Worm (Caenorhabditis elegans) whole organism, late embryonic: ENCODE measurements around the gene F48B9.3.

ENCODE experiments used
- C08G9.2 ChIP-seq: sonication (generic microtip); optimal IDR thresholded peaks from 2 replicates; lab custom pipeline; 2016; ENCODE audit warnings: mild to moderate bottlenecking, missing genetic modification characterization, moderate library complexity, missing compliant biosample characterization
- F13H6.1 ChIP-seq: sonication (generic microtip); optimal IDR thresholded peaks from 2 replicates; lab custom pipeline; 2016; ENCODE audit warnings: missing genetic modification characterization, missing compliant biosample characterization
- K09A11.1 ChIP-seq: sonication (generic microtip); optimal IDR thresholded peaks from 2 replicates; lab custom pipeline; 2017; ENCODE audit warnings: antibody characterized with exemption, mild to moderate bottlenecking, missing genetic modification characterization, missing compliant biosample characterization; ENCODE audit not compliant: insufficient read depth
- T23F11.4 ChIP-seq: fragments of 200-800 bp; sonication (Bioruptor generic); optimal IDR thresholded peaks from 2 replicates; lab custom pipeline; 2018; ENCODE audit warnings: mild to moderate bottlenecking, missing genetic modification characterization, missing compliant biosample characterization
- Y22D7AL.16 ChIP-seq: sonication (generic microtip); optimal IDR thresholded peaks from 2 replicates; lab custom pipeline; 2016; ENCODE audit warnings: missing genetic modification characterization, missing compliant biosample characterization
- ceh-14 ChIP-seq: sonication (generic microtip); optimal IDR thresholded peaks from 2 replicates; lab custom pipeline; 2016; ENCODE audit warnings: missing genotype, missing genetic modification characterization, missing compliant biosample characterization
- ceh-22 ChIP-seq: sonication (generic microtip); optimal IDR thresholded peaks from 2 replicates; lab custom pipeline; 2017; ENCODE audit warnings: missing biosample characterization, missing genetic modification characterization
- ceh-31 ChIP-seq: sonication (generic microtip); optimal IDR thresholded peaks from 2 replicates; lab custom pipeline; 2016; ENCODE audit warnings: missing genetic modification characterization, missing compliant biosample characterization
- ceh-34 ChIP-seq: sonication (generic microtip); optimal IDR thresholded peaks from 2 replicates; lab custom pipeline; 2016; ENCODE audit warnings: mild to moderate bottlenecking, missing genetic modification characterization, missing compliant biosample characterization
- ceh-45 ChIP-seq: fragments of 200-800 bp; sonication (Bioruptor generic); IDR thresholded peaks from 2 replicates; pipeline ENCODE4 v1.3.6; 2022; ENCODE audit warnings: missing genetic modification reagents, missing genetic modification characterization, missing compliant biosample characterization
- ceh-6 ChIP-seq: fragments of 200-800 bp; sonication (Bioruptor generic); optimal IDR thresholded peaks from 2 replicates; lab custom pipeline; 2018; ENCODE audit warnings: mild to moderate bottlenecking, missing genetic modification characterization, missing compliant biosample characterization
- ceh-9 ChIP-seq: sonication (generic microtip); optimal IDR thresholded peaks from 2 replicates; lab custom pipeline; 2016; ENCODE audit warnings: mild to moderate bottlenecking, missing genetic modification characterization, inconsistent platforms, missing compliant biosample characterization
- dve-1 ChIP-seq: sonication (generic microtip); optimal IDR thresholded peaks from 2 replicates; lab custom pipeline; 2017; ENCODE audit warnings: antibody characterized with exemption, mild to moderate bottlenecking, missing genetic modification characterization, missing compliant biosample characterization
- elt-2 ChIP-seq: sonication (generic microtip); optimal IDR thresholded peaks from 2 replicates; lab custom pipeline; 2016; ENCODE audit warnings: missing genetic modification reagents, missing genetic modification characterization, missing compliant biosample characterization
- gmeb-2 ChIP-seq: sonication (generic microtip); optimal IDR thresholded peaks from 2 replicates; lab custom pipeline; 2016; ENCODE audit warnings: missing genetic modification characterization, inconsistent platforms, missing compliant biosample characterization
- hlh-15 ChIP-seq: sonication (generic microtip); optimal IDR thresholded peaks from 2 replicates; lab custom pipeline; 2016; ENCODE audit warnings: missing genetic modification characterization, missing compliant biosample characterization
- hlh-30 ChIP-seq: sonication (generic microtip); optimal IDR thresholded peaks from 2 replicates; lab custom pipeline; 2017; ENCODE audit warnings: antibody characterized with exemption, missing genetic modification characterization, missing compliant biosample characterization; ENCODE audit not compliant: insufficient read depth
- hlh-6 ChIP-seq: sonication (generic microtip); optimal IDR thresholded peaks from 2 replicates; lab custom pipeline; 2016; ENCODE audit warnings: missing genotype, missing genetic modification characterization, missing compliant biosample characterization
- lim-6 ChIP-seq: sonication (generic microtip); optimal IDR thresholded peaks from 2 replicates; lab custom pipeline; 2016; ENCODE audit warnings: missing genetic modification characterization, missing compliant biosample characterization
- lin-11 ChIP-seq: fragments of 200-800 bp; sonication (Bioruptor generic); optimal IDR thresholded peaks from 2 replicates; lab custom pipeline; 2018; ENCODE audit warnings: mild to moderate bottlenecking, missing genetic modification characterization, missing compliant biosample characterization
- nfya-1 ChIP-seq: sonication (generic microtip); optimal IDR thresholded peaks from 2 replicates; lab custom pipeline; 2017; ENCODE audit warnings: missing genetic modification characterization, mild to moderate bottlenecking, missing compliant biosample characterization, antibody characterized with exemption, moderate library complexity
- odd-2 ChIP-seq: sonication (generic microtip); optimal IDR thresholded peaks from 2 replicates; lab custom pipeline; 2017; ENCODE audit warnings: antibody characterized with exemption, mild to moderate bottlenecking, missing genetic modification characterization, missing compliant biosample characterization
- pag-3 ChIP-seq: sonication (generic microtip); optimal IDR thresholded peaks from 2 replicates; lab custom pipeline; 2016; ENCODE audit warnings: missing compliant biosample characterization, missing genetic modification characterization, borderline replicate concordance
- pha-2 ChIP-seq: sonication (generic microtip); optimal IDR thresholded peaks from 2 replicates; lab custom pipeline; 2017; ENCODE audit warnings: mild to moderate bottlenecking, missing genetic modification characterization, missing compliant biosample characterization
- pqm-1 ChIP-seq: sonication (generic microtip); optimal IDR thresholded peaks from 2 replicates; lab custom pipeline; 2016; ENCODE audit warnings: missing genetic modification characterization, missing compliant biosample characterization
- ref-2 ChIP-seq: sonication (generic microtip); optimal IDR thresholded peaks from 2 replicates; lab custom pipeline; 2016; ENCODE audit warnings: missing genetic modification characterization, missing compliant biosample characterization
- sox-2 ChIP-seq: fragments of 200-800 bp; sonication (Bioruptor generic); IDR thresholded peaks from 2 replicates; pipeline ENCODE4 v1.3.6; 2022; ENCODE audit warnings: missing genetic modification reagents, missing genetic modification characterization, missing compliant biosample characterization
- tbx-2 ChIP-seq: sonication (generic microtip); optimal IDR thresholded peaks from 2 replicates; lab custom pipeline; 2016; ENCODE audit warnings: missing genetic modification characterization, missing compliant biosample characterization
- tbx-7 ChIP-seq: sonication (generic microtip); optimal IDR thresholded peaks from 2 replicates; lab custom pipeline; 2016; ENCODE audit warnings: missing genotype, missing genetic modification characterization, missing compliant biosample characterization
- ttx-3 ChIP-seq: sonication (generic microtip); optimal IDR thresholded peaks from 2 replicates; lab custom pipeline; 2016; ENCODE audit warnings: missing genetic modification reagents, missing genetic modification characterization, missing compliant biosample characterization

F48B9.3 gene

ce11 chrX:2215108-2215507, 50.3 kb downstream of the F48B9.3 start:
- TF ChIP-seq T23F11.4 (GFP tag; lab: Kevin White, UChicago) (no peak), elt-2 (peak; percentile 76), ceh-6 (no peak), hlh-30 (peak; percentile 22)

DNA sequence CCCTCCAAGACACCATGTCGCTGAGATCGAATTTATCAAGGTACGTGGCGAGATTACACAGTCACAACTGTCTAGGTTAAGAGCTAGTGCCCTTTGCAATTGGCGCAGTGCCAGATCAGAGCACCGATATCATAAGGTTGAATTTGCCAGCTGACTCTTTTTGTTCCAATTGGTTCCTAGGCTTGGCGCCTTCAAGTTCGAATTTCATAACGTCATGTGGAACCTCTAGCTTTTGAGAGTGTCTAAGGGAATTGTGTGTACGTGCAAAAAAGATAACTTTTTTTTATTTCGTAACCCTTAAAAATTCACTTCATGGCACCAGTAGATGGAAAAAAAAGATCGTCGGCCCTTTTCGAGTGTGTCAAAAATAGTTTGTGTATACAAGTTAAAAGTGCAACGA, 51.4 kb downstream of the F48B9.3 start:
- TF ChIP-seq ceh-45 (GFP tag; lab: Robert Waterston, UW), result no peak
- TF ChIP-seq sox-2, result no peak
- no peak for TF ChIP-seq odd-2 (tag; lab: Kevin White, UChicago)
- no peak for TF ChIP-seq pag-3 (tag; lab: Kevin White, UChicago)
- no peak for TF ChIP-seq ttx-3 (tag; lab: Kevin White, UChicago)
- no peak for TF ChIP-seq dve-1 (tag; lab: Kevin White, UChicago)
- TF ChIP-seq F13H6.1, result no peak

- TF ChIP-seq tbx-2 (tag; lab: Kevin White, UChicago) (peak; percentile 52), ref-2 (tag; lab: Kevin White, UChicago) (peak; percentile 52), hlh-30 (no peak), Y22D7AL.16 (tag; lab: Kevin White, UChicago) (no peak), pha-2 (tag; lab: Kevin White, UChicago) (peak; percentile 45), ceh-34 (tag; lab: Kevin White, UChicago) (no peak), K09A11.1 (tag; lab: Kevin White, UChicago) (no peak), gmeb-2 (tag; lab: Kevin White, UChicago) (peak; percentile 20), ttx-3 (tag; lab: Kevin White, UChicago) (no peak), ceh-14 (tag; lab: Kevin White, UChicago) (no peak), ceh-31 (tag; lab: Kevin White, UChicago) (peak; percentile 72), lin-11 (tag; lab: Kevin White, UChicago) (no peak)
- TF ChIP-seq, all 69 proteins: peak for 5
These were observed 51.8 kb downstream of the F48B9.3 start for ce11 chrX:2216662-2217061.

DNA sequence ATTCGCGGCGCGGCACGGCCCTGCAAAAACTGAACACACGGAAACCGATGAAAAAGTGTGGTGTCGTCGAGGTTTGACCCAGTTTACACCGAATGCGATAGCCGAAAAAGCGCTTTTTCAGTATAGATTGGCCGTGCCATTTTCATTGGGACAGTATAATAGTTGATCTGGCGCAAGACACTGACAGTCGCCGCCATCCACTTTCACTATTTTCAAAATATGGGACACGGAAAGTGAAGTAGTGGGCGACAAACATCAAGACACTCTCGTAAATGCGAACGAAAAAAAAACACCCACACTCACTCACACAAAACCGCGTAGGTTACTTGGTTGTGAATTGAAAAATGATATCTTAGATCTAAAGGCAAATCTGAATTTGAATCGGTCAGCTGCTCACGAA, 54.2 kb downstream of the F48B9.3 start:
- TF ChIP-seq ceh-34 (tag; lab: Kevin White, UChicago) (no peak), nfya-1 (no peak), sox-2 (no peak), hlh-6 (tag; lab: Kevin White, UChicago) (no peak)

DNA sequence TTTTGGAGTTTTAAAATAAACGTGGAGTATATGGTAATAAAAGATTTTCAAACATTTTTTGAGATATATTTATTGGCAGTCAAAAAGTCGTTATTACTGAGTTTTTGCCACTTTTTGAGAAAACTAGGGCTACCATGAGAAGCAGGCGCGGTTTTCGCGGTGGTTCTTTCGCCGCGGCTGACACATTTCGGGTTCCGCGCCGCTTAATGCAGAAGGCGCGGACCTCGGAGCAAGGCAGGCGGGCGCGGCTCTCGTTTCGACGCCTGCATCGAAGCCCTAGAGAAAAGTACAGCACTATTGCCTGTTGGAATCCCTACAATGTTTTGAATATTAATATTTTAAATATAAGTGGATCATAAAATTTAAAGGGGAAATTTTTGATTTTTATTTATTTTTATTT, 54.6 kb downstream of the F48B9.3 start:
- no peak for TF ChIP-seq pqm-1 (tag; lab: Kevin White, UChicago)
- TF ChIP-seq ceh-22 (tag; lab: Kevin White, UChicago), result no peak

- TF ChIP-seq C08G9.2 (no peak), ceh-9 (tag; lab: Kevin White, UChicago) (no peak), tbx-2 (tag; lab: Kevin White, UChicago) (no peak), gmeb-2 (tag; lab: Kevin White, UChicago) (no peak), lim-6 (tag; lab: Kevin White, UChicago) (no peak), hlh-15 (tag; lab: Kevin White, UChicago) (no peak), hlh-30 (no peak), tbx-7 (no peak), lin-11 (tag; lab: Kevin White, UChicago) (no peak), ref-2 (tag; lab: Kevin White, UChicago) (no peak)
These were observed 56.0 kb downstream of the F48B9.3 start, which contains the start of gene hex-1 for ce11 chrX:2220850-2221249. Gene hex-1 (plus strand): TSS chrX:2221150.
